Fruit fly (Drosophila melanogaster) whole organism, embryonic: Measurements from ENCODE around the gene BCAS2.

ENCODE experiments used
- Awh ChIP-seq: fragments of 200-800 bp; sonication (Bioruptor generic); IDR thresholded peaks from 2 replicates; pipeline ENCODE4, ENCODE4 v1.3.6; 2022; ENCODE audit warnings: missing biosample characterization, missing genetic modification characterization
- Bdp1 ChIP-seq: fragments of 200-800 bp; sonication (Bioruptor generic); optimal IDR thresholded peaks from 3 replicates; lab custom pipeline; 2016; ENCODE audit warnings: missing biosample characterization, missing genetic modification characterization
- Bgb ChIP-seq: fragments of 200-800 bp; sonication (Bioruptor generic); IDR thresholded peaks from 2 replicates; pipeline ENCODE4 v1.3.6; 2022; ENCODE audit warnings: missing biosample characterization, missing genetic modification characterization; ENCODE audit not compliant: partially characterized antibody
- CG12104 ChIP-seq: fragments of 200-800 bp; sonication (Bioruptor generic); optimal IDR thresholded peaks from 3 replicates; lab custom pipeline; 2016; ENCODE audit warnings: missing biosample characterization, missing genetic modification characterization
- CG13296 ChIP-seq: fragments of 200-800 bp; sonication (Bioruptor generic); optimal IDR thresholded peaks from 3 replicates; lab custom pipeline; 2018; ENCODE audit warnings: missing biosample characterization, mild to moderate bottlenecking, missing genetic modification characterization
- CG14860 ChIP-seq: fragments of 200-800 bp; sonication (Bioruptor generic); IDR thresholded peaks from 3 replicates; pipeline ENCODE4 v1.3.6; 2022; ENCODE audit warnings: missing biosample characterization, missing genetic modification characterization; ENCODE audit not compliant: partially characterized antibody
- CG15011 ChIP-seq: fragments of 200-800 bp; sonication (Bioruptor generic); optimal IDR thresholded peaks from 3 replicates; lab custom pipeline; 2018; ENCODE audit warnings: missing biosample characterization, mild to moderate bottlenecking, missing genetic modification characterization
- CG18262 ChIP-seq: fragments of 200-800 bp; optimal IDR thresholded peaks from 3 replicates; lab custom pipeline; 2019; ENCODE audit warnings: missing biosample characterization, mild to moderate bottlenecking, missing genetic modification characterization, moderate library complexity
- CG1832 ChIP-seq: fragments of 200-800 bp; sonication (Bioruptor generic); optimal IDR thresholded peaks from 2 replicates; lab custom pipeline; 2017; ENCODE audit warnings: missing biosample characterization, mild to moderate bottlenecking, missing genetic modification characterization, inconsistent platforms
- CG18599 ChIP-seq: fragments of 200-800 bp; sonication (Bioruptor generic); optimal IDR thresholded peaks from 3 replicates; lab custom pipeline; 2017; ENCODE audit warnings: missing biosample characterization, missing genetic modification characterization, mild to moderate bottlenecking, moderate library complexity, missing genetic modification reagents
- CG2889 ChIP-seq: fragments of 200-800 bp; sonication (Bioruptor generic); IDR thresholded peaks from 3 replicates; pipeline ENCODE4 v1.3.6; 2022; ENCODE audit warnings: missing biosample characterization, missing genetic modification characterization
- CG30431 ChIP-seq: fragments of 200-800 bp; sonication (Bioruptor generic); optimal IDR thresholded peaks from 2 replicates; lab custom pipeline; 2017; ENCODE audit warnings: missing biosample characterization, missing genetic modification characterization
- CG3726 ChIP-seq: fragments of 200-800 bp; sonication (Bioruptor generic); IDR thresholded peaks from 3 replicates; pipeline ENCODE4, ENCODE4 v1.3.6; 2022; ENCODE audit warnings: missing biosample characterization, missing genetic modification characterization
- CG4617 ChIP-seq: fragments of 200-800 bp; sonication (Bioruptor generic); optimal IDR thresholded peaks from 3 replicates; lab custom pipeline; 2016; ENCODE audit warnings: missing biosample characterization, missing genetic modification characterization, borderline replicate concordance
- CG4854 ChIP-seq: fragments of 200-800 bp; sonication (Bioruptor generic); optimal IDR thresholded peaks from 2 replicates; lab custom pipeline; 2016; ENCODE audit warnings: missing biosample characterization, missing genetic modification characterization, inconsistent platforms
- CG7928 ChIP-seq: fragments of 200-800 bp; sonication (Bioruptor generic); optimal IDR thresholded peaks from 2 replicates; lab custom pipeline; 2017; ENCODE audit warnings: missing biosample characterization, mild to moderate bottlenecking, missing genetic modification characterization
- CG9215 ChIP-seq: fragments of 200-800 bp; sonication (Bioruptor generic); IDR thresholded peaks from 2 replicates; pipeline ENCODE4 v1.3.6; 2022; ENCODE audit warnings: missing biosample characterization, missing genetic modification characterization
- CG9876 ChIP-seq: fragments of 200-800 bp; sonication (Bioruptor generic); optimal IDR thresholded peaks from 2 replicates; lab custom pipeline; 2016; ENCODE audit warnings: missing biosample characterization, missing genetic modification characterization
- CoRest ChIP-seq: fragments of 200-800 bp; sonication (Bioruptor generic); optimal IDR thresholded peaks from 3 replicates; lab custom pipeline; 2018; ENCODE audit warnings: missing biosample characterization, mild to moderate bottlenecking, missing genetic modification characterization, moderate library complexity
- Dll ChIP-seq: fragments of 200-800 bp; sonication (Bioruptor generic); IDR thresholded peaks from 4 replicates; pipeline ENCODE4 v1.3.6; 2022; ENCODE audit warnings: missing biosample characterization, missing genetic modification characterization; ENCODE audit not compliant: partially characterized antibody
- E2f2 ChIP-seq: fragments of 200-800 bp; sonication (Bioruptor generic); IDR thresholded peaks from 2 replicates; pipeline ENCODE4 v1.3.6; 2022; ENCODE audit warnings: missing biosample characterization, missing genetic modification characterization
- HHEX ChIP-seq: fragments of 200-800 bp; sonication (Bioruptor generic); optimal IDR thresholded peaks from 3 replicates; lab custom pipeline; 2017; ENCODE audit warnings: missing biosample characterization, mild to moderate bottlenecking, missing genetic modification characterization, missing genetic modification reagents
- Opbp ChIP-seq: fragments of 200-800 bp; sonication (Bioruptor generic); IDR thresholded peaks from 3 replicates; pipeline ENCODE4 v1.3.6; 2022; ENCODE audit warnings: missing biosample characterization, missing genetic modification characterization; ENCODE audit not compliant: partially characterized antibody
- Scr ChIP-seq: fragments of 200-800 bp; sonication (Bioruptor generic); IDR thresholded peaks from 2 replicates; pipeline ENCODE4 v1.3.6; 2022; ENCODE audit warnings: missing biosample characterization, missing genetic modification characterization; ENCODE audit not compliant: partially characterized antibody
- Sin3A ChIP-seq: fragments of >200 bp; optimal IDR thresholded peaks from 2 replicates; lab custom pipeline; 2018
- YL-1 ChIP-seq: fragments of 200-800 bp; sonication (Bioruptor generic); optimal IDR thresholded peaks from 3 replicates; lab custom pipeline; 2017; ENCODE audit warnings: missing biosample characterization, mild to moderate bottlenecking, missing genetic modification characterization
- amos ChIP-seq: fragments of 200-800 bp; sonication (Bioruptor generic); IDR thresholded peaks from 2 replicates; pipeline ENCODE4 v1.3.6; 2022; ENCODE audit warnings: missing biosample characterization, missing genetic modification characterization; ENCODE audit not compliant: partially characterized antibody
- bigmax ChIP-seq: fragments of 200-800 bp; sonication (Bioruptor generic); optimal IDR thresholded peaks from 2 replicates; lab custom pipeline; 2018; ENCODE audit warnings: missing biosample characterization, mild to moderate bottlenecking, missing genetic modification characterization
- corto ChIP-seq: fragments of 200-800 bp; sonication (Bioruptor generic); optimal IDR thresholded peaks from 2 replicates; lab custom pipeline; 2016; ENCODE audit warnings: missing biosample characterization, mild to moderate bottlenecking, missing genetic modification characterization, moderate library complexity
- crp ChIP-seq, 2 experiments: fragments of 200-800 bp; sonication (Bioruptor generic); optimal IDR thresholded peaks; 2 replicates in 1 of 2; 3 replicates in 1 of 2; lab custom pipeline; 2017; ENCODE audit warnings: missing biosample characterization in 2 of 2, missing genetic modification characterization in 2 of 2, mild to moderate bottlenecking in 1 of 2, moderate library complexity in 1 of 2
- dm ChIP-seq: fragments of 200-800 bp; sonication (Bioruptor generic); optimal IDR thresholded peaks from 3 replicates; lab custom pipeline; 2016; ENCODE audit warnings: missing biosample characterization, missing genetic modification characterization
- fd3F ChIP-seq: fragments of 200-800 bp; sonication (Bioruptor generic); optimal IDR thresholded peaks from 2 replicates; lab custom pipeline; 2018; ENCODE audit warnings: missing biosample characterization, mild to moderate bottlenecking, missing genetic modification characterization, moderate library complexity
- gcm2 ChIP-seq: fragments of 200-800 bp; sonication (Bioruptor generic); optimal IDR thresholded peaks from 2 replicates; lab custom pipeline; 2016; ENCODE audit warnings: missing biosample characterization, missing genetic modification characterization
- gfzf ChIP-seq: fragments of 200-800 bp; sonication (Bioruptor generic); optimal IDR thresholded peaks from 2 replicates; lab custom pipeline; 2016; ENCODE audit warnings: missing biosample characterization, mild to moderate bottlenecking, missing genetic modification characterization, moderate library complexity
- maf-S ChIP-seq: fragments of 200-800 bp; sonication (Bioruptor generic); optimal IDR thresholded peaks from 2 replicates; lab custom pipeline; 2016; ENCODE audit warnings: missing biosample characterization, missing genetic modification characterization
- nmo ChIP-seq: fragments of 200-800 bp; sonication (Bioruptor generic); optimal IDR thresholded peaks from 2 replicates; lab custom pipeline; 2018; ENCODE audit warnings: missing biosample characterization, mild to moderate bottlenecking, missing genetic modification characterization, moderate library complexity
- otp ChIP-seq: fragments of 200-800 bp; sonication (Bioruptor generic); IDR thresholded peaks from 3 replicates; pipeline ENCODE4, ENCODE4 v1.3.6; 2022; ENCODE audit warnings: missing biosample characterization, missing genetic modification characterization
- prd ChIP-seq, 3 experiments: fragments of >200 bp in 2 of 3; fragments of 200-800 bp in 1 of 3; sonication (Bioruptor generic) in 1 of 3; optimal IDR thresholded peaks in 2 of 3; IDR thresholded peaks in 1 of 3; 2 replicates in 2 of 3; 3 replicates in 1 of 3; pipeline versions ENCODE4 v1.3.6 to Lab custom; 2017 to 2022; ENCODE audit warnings: missing biosample characterization in 1 of 3, missing genetic modification characterization in 1 of 3
- pum ChIP-seq: fragments of 200-800 bp; sonication (Bioruptor generic); optimal IDR thresholded peaks from 2 replicates; lab custom pipeline; 2016; ENCODE audit warnings: missing biosample characterization, missing genetic modification characterization
- pzg ChIP-seq: fragments of 200-800 bp; sonication (Bioruptor generic); optimal IDR thresholded peaks from 3 replicates; lab custom pipeline; 2018; ENCODE audit warnings: missing biosample characterization, mild to moderate bottlenecking, missing genetic modification characterization, moderate library complexity
- rib ChIP-seq: fragments of 200-800 bp; sonication (Bioruptor generic); IDR thresholded peaks from 2 replicates; pipeline ENCODE4 v1.3.6; 2022; ENCODE audit warnings: missing biosample characterization, missing genetic modification characterization
- schlank ChIP-seq: fragments of 200-800 bp; sonication (Bioruptor generic); optimal IDR thresholded peaks from 2 replicates; lab custom pipeline; 2018; ENCODE audit warnings: missing biosample characterization, mild to moderate bottlenecking, missing genetic modification characterization
- scrt ChIP-seq: fragments of 200-800 bp; sonication (Bioruptor generic); optimal IDR thresholded peaks from 2 replicates; lab custom pipeline; 2018; ENCODE audit warnings: missing biosample characterization, mild to moderate bottlenecking, missing genetic modification characterization, moderate library complexity
- sr ChIP-seq: fragments of 200-800 bp; sonication (Bioruptor generic); IDR thresholded peaks from 3 replicates; pipeline ENCODE4 v1.3.6; 2022; ENCODE audit warnings: missing biosample characterization, missing genetic modification characterization
- trh ChIP-seq: fragments of 200-800 bp; sonication (Bioruptor generic); optimal IDR thresholded peaks from 2 replicates; lab custom pipeline; 2016; ENCODE audit warnings: missing biosample characterization, missing genetic modification characterization
- unc-4 ChIP-seq: fragments of 200-800 bp; sonication (Bioruptor generic); IDR thresholded peaks from 2 replicates; pipeline ENCODE4 v1.3.6; 2022; ENCODE audit warnings: missing biosample characterization, missing genetic modification characterization; ENCODE audit not compliant: partially characterized antibody
- vnd ChIP-seq: fragments of 200-800 bp; sonication (Bioruptor generic); IDR thresholded peaks from 3 replicates; pipeline ENCODE4 v1.3.6; 2022; ENCODE audit warnings: missing biosample characterization, missing genetic modification characterization; ENCODE audit not compliant: partially characterized antibody
- vvl ChIP-seq: fragments of 200-800 bp; sonication (Bioruptor generic); IDR thresholded peaks from 2 replicates; pipeline ENCODE4 v1.3.6; 2022; ENCODE audit warnings: missing biosample characterization, missing genetic modification characterization
- zen2 ChIP-seq: fragments of 200-800 bp; sonication (Bioruptor generic); IDR thresholded peaks from 3 replicates; pipeline ENCODE4 v1.3.6; 2022; ENCODE audit warnings: missing biosample characterization, missing genetic modification characterization; ENCODE audit not compliant: partially characterized antibody

Gene BCAS2

dm6 chr3R:27953890-27954289 is 31.7 kb upstream of the BCAS2 start, which contains the start of gene CG4951 (continued):
- TF ChIP-seq gcm2 (GFP tag; lab: Kevin White, UChicago) (no peak), fd3F (GFP tag; lab: Kevin White, UChicago) (no peak), rib (GFP tag; lab: Robert Waterston, UW) (no peak), scrt (GFP tag; lab: Kevin White, UChicago) (no peak), Sin3A (peak; percentile 62), Dll (GFP tag; lab: Robert Waterston, UW) (peak; percentile 62; the same call in 2 of the 4 replicates), CG3726 (GFP tag; lab: Robert Waterston, UW) (no peak), CG14860 (peak; percentile 53; the same call in 2 of the 3 replicates), CG18262 (tag; lab: Kevin White, UChicago) (no peak), pzg (GFP tag; lab: Kevin White, UChicago) (peak; percentile 91), otp (GFP tag; lab: Robert Waterston, UW) (no peak), CG30431 (GFP tag; lab: Kevin White, UChicago) (no peak), zen2 (GFP tag; lab: Robert Waterston, UW) (peak; percentile 63), corto (GFP tag; lab: Kevin White, UChicago) (no peak), CG13296 (GFP tag; lab: Kevin White, UChicago) (no peak), crp (GFP tag; optimal IDR thresholded peaks at IDR 0.05; lab: Kevin White, UChicago) (peak in 1 of 2 experiments; percentile 20), trh (no peak), gfzf (GFP tag; lab: Kevin White, UChicago) (peak; percentile 79), vvl (peak; percentile 34; the same call in 1 of the 2 replicates), CG4854 (GFP tag; lab: Kevin White, UChicago) (no peak), CoRest (tag; lab: Kevin White, UChicago) (no peak), unc-4 (peak; percentile 56), Opbp (GFP tag; lab: Robert Waterston, UW) (0 out of 3 replicates have a peak, but pooled peaks have one; percentile 28), CG12104 (GFP tag; lab: Kevin White, UChicago) (no peak), Bgb (GFP tag; lab: Robert Waterston, UW) (peak; percentile 61), CG15011 (no peak), schlank (no peak), maf-S (GFP tag; lab: Kevin White, UChicago) (no peak), prd (optimal IDR thresholded peaks at IDR 0.05; lab: Kevin White, UChicago) (no peak), prd (GFP tag; IDR thresholded peaks at IDR 0.05; lab: Robert Waterston, UW) (no peak), pum (GFP tag; lab: Kevin White, UChicago) (no peak), Scr (GFP tag; lab: Robert Waterston, UW) (peak; percentile 60), YL-1 (GFP tag; lab: Kevin White, UChicago) (peak; percentile 26), CG9876 (GFP tag; lab: Kevin White, UChicago) (no peak), amos (peak; percentile 59; the same call in 1 of the 2 replicates), CG2889 (GFP tag; lab: Robert Waterston, UW) (no peak), CG18599 (GFP tag; lab: Kevin White, UChicago) (no peak), bigmax (GFP tag; lab: Kevin White, UChicago) (peak; percentile 36), CG9215 (GFP tag; lab: Robert Waterston, UW) (no peak), vnd (peak; percentile 36; the same call in 1 of the 3 replicates), Bdp1 (no peak), Awh (no peak), nmo (peak; percentile 22), HHEX (no peak), CG4617 (GFP tag; lab: Kevin White, UChicago) (no peak), CG1832 (GFP tag; lab: Kevin White, UChicago) (no peak), CG7928 (GFP tag; lab: Kevin White, UChicago) (peak; percentile 56), dm (GFP tag; lab: Kevin White, UChicago) (no peak), sr (no peak), E2f2 (GFP tag; lab: Robert Waterston, UW) (peak; percentile 97)
